Worm (Caenorhabditis elegans) whole organism, L2 larva: ENCODE data around the gene F31D4.5.

Experiments
- ama-1 ChIP-seq: fragments of 150-350 bp; optimal IDR thresholded peaks from 2 replicates; lab custom pipeline; 2018; ENCODE audit warnings: inconsistent platforms
- ceh-82 ChIP-seq: fragments of 150-350 bp; optimal IDR thresholded peaks from 2 replicates; lab custom pipeline; 2014; ENCODE audit warnings: missing biosample characterization, missing genetic modification characterization
- nhr-237 ChIP-seq: fragments of 150-350 bp; optimal IDR thresholded peaks from 2 replicates; lab custom pipeline; 2014; ENCODE audit warnings: missing biosample characterization, missing genetic modification characterization
- sma-3 ChIP-seq: sonication (generic microtip); optimal IDR thresholded peaks from 2 replicates; lab custom pipeline; 2016; ENCODE audit warnings: missing genetic modification reagents, missing genetic modification characterization, missing compliant biosample characterization
- snpc-4 ChIP-seq: fragments of 150-350 bp; optimal IDR thresholded peaks from 2 replicates; lab custom pipeline; 2014; ENCODE audit warnings: missing biosample characterization, missing genetic modification characterization
- ztf-4 ChIP-seq: fragments of 150-350 bp; optimal IDR thresholded peaks from 2 replicates; lab custom pipeline; 2014; ENCODE audit warnings: missing biosample characterization, missing genetic modification characterization

DNA sequence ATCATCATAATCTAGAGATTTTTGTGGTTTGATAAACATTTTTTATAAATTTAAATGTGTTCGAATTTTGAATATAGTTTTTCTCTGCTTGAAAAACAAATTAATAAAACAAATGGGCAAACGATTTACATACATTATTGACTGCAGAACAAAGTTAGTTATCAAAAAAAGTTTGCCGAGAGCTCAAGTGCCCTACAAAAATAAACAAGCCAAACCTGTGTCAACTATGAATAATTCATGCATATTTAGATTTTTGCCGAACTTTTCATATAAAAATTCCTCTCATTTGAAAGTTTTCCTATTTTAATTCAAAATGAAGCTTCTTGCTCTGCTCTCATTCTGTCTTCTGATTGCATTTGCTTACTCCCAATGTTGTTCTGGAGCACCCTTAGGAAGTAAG lies 38.0 kb upstream of the F31D4.5 start, which contains the start of gene sshk-1:
- TF ChIP-seq ceh-82 (tag; lab: Kevin White, UChicago): no peak
- TF ChIP-seq snpc-4 (tag; lab: Kevin White, UChicago): no peak
- TF ChIP-seq ztf-4: no peak
- no peak for TF ChIP-seq nhr-237
- no peak for TF ChIP-seq ama-1
- no peak for TF ChIP-seq sma-3 (GFP tag; lab: Kevin White, UChicago)
